Fruit fly (Drosophila melanogaster): ENCODE data around the gene CG17110.

Gene CG17110

DNA sequence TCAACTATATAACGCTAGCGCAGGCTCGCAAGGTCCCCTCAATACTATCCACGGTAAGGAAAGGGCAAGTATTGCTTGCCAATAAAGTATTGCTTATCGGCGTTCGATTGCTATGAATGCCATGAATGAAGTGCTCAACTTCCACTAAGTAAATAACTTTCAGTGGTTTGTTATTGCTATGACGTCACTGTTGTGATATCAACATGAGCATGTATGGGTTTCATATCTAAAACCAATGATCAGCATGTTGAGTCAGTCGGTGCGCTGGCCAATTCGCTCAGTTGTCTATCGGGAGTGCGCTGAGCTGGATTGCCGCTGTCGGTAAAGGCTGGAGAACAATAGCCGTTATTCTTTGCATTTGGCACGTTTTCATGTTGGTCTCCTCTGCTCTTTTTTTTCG is 29.4 kb downstream of the CG17110 start:
- TF ChIP-seq N (GFP tag; optimal IDR thresholded peaks at IDR 0.05): no peak
- no peak for TF ChIP-seq rgr (GFP tag; optimal IDR thresholded peaks at IDR 0.05)
- TF ChIP-seq ey (GFP tag; optimal IDR thresholded peaks at IDR 0.05): no peak
- TF ChIP-seq sv (GFP tag; optimal IDR thresholded peaks at IDR 0.05): no peak
- TF ChIP-seq foxo (GFP tag; optimal IDR thresholded peaks at IDR 0.05): no peak
- no peak for TF ChIP-seq Mio (GFP tag; optimal IDR thresholded peaks at IDR 0.05)
- TF ChIP-seq Hr78 (GFP tag; optimal IDR thresholded peaks at IDR 0.05): no peak
- TF ChIP-seq tai (GFP tag; optimal IDR thresholded peaks at IDR 0.05): no peak
- TF ChIP-seq woc (GFP tag; optimal IDR thresholded peaks at IDR 0.05): no peak
- no peak for TF ChIP-seq sage (GFP tag; optimal IDR thresholded peaks at IDR 0.05)
- no peak for TF ChIP-seq Abd-B (GFP tag; optimal IDR thresholded peaks at IDR 0.05)
- TF ChIP-seq usp (GFP tag; optimal IDR thresholded peaks at IDR 0.05): no peak
- TF ChIP-seq Myc (optimal IDR thresholded peaks at IDR 0.05): no peak
- no peak for TF ChIP-seq CG32264 (GFP tag; optimal IDR thresholded peaks at IDR 0.05)
- TF ChIP-seq jim (GFP tag; optimal IDR thresholded peaks at IDR 0.05): no peak
- no peak for TF ChIP-seq Dfd (GFP tag; optimal IDR thresholded peaks at IDR 0.05)

DNA sequence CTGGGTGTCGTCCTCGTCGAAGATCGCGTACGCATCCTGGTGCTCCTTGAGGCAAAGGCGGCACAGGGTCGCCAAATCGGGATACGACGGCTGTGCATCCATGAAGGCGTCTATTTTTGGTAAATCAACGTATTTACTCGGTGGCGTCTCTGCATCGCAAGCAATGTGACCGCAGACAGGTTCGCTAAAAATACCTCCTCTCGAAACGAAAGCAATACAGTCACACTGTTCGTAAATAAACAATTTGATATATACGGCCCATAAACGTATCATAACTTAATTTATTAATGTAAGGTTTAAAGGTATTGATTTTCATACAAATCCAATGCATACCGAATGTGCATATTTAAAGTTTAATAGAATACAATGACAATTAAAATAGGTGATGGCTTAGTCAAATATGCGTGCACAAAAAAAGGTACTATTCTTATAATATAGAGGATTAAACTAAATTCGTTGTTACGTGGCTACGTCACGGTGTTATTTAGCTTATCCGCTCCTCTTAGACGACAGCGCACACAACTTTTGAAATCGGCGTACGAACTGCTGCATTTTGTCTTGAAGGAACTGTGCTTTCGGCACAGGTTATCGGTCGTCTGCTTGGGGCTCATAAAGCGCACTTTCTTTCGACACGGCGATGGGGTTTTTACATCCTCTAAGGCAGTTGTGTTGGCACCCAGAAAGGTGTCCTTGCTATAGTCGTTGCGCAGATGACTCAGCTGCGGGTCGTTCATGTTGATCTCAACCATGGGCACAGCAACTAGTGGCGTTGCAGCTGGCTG is 34.9 kb downstream of the CG17110 start, which contains the start of gene CG31365:
Gene CG31365, minus strand, starts transcription at position 182 of the 782 bp plus-strand sequence.
- no peak for TF ChIP-seq Hnf4 (GFP tag; optimal IDR thresholded peaks at IDR 0.05)
- TF ChIP-seq usp (GFP tag; optimal IDR thresholded peaks at IDR 0.05): no peak
- TF ChIP-seq brk (GFP tag; optimal IDR thresholded peaks at IDR 0.05): no peak
- no peak for TF ChIP-seq Rel (GFP tag; optimal IDR thresholded peaks at IDR 0.05)
- peak; percentile 52 for TF ChIP-seq Rel (tag; optimal IDR thresholded peaks at IDR 0.05)
- TF ChIP-seq Sp1 (GFP tag; optimal IDR thresholded peaks at IDR 0.05): peak; percentile 47
- peak; percentile 31 for TF ChIP-seq rgr (GFP tag; optimal IDR thresholded peaks at IDR 0.05)
- no peak for TF ChIP-seq Hr78 (GFP tag; optimal IDR thresholded peaks at IDR 0.05)

DNA sequence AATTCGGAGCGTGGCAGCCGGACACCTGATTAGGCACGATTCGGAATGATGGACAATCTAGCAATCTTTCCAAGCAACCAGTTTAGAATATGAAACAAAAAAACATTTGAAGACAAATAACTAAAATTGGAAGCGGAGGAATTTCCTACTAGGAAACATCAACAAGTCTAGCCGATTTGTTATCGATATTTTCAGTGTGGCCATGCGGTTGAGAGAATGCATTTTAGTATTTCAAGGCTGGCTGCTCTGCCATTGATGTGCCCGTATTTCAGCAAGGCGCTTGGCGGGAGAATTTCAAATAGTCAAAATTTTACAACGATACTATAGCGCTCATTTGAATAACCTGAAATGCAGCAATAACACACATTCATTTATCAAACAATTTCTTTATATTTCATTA is 36.3 kb downstream of the CG17110 start, which contains the start of gene CG31457:
Gene CG31457, minus strand, starts transcription at position 186 of the 400 bp plus-strand sequence.
- TF ChIP-seq sv (GFP tag; optimal IDR thresholded peaks at IDR 0.05) (no peak), h (GFP tag; optimal IDR thresholded peaks at IDR 0.05) (peak; percentile 7), ey (GFP tag; optimal IDR thresholded peaks at IDR 0.05) (peak; percentile 10), Rel (GFP tag; optimal IDR thresholded peaks at IDR 0.05) (no peak), Rel (tag; optimal IDR thresholded peaks at IDR 0.05) (peak; percentile 45)

DNA sequence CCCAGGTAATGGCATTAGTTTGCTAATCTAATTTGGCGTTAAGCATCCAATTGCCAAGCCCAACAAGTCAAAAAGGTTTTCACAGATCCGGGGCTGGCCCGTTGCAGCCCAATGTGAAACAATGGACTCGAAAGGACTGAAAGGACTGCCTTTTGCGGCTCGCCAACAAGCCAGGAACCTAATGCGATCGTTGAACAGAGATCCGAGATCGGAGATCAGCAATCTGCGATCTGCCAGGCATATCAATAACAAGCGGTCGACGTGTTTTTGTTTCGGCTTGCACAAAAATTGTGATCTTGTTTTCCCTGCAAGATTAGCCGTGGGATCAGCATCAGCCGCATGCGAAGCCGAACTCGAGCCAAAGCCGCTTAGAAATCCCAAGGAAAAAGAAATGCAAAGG is 38.1 kb downstream of the CG17110 start:
- TF ChIP-seq Abd-B (GFP tag; optimal IDR thresholded peaks at IDR 0.05) (no peak), Dif (GFP tag; optimal IDR thresholded peaks at IDR 0.05; ENCODE audit: partially characterized antibody) (no peak), Dfd (GFP tag; optimal IDR thresholded peaks at IDR 0.05) (no peak), Vsx2 (GFP tag; optimal IDR thresholded peaks at IDR 0.05; ENCODE audit: partially characterized antibody) (no peak), foxo (GFP tag; optimal IDR thresholded peaks at IDR 0.05) (no peak), Hr83 (GFP tag; optimal IDR thresholded peaks at IDR 0.05; ENCODE audit: poor library complexity, severe bottlenecking) (no peak), CG9705 (GFP tag; optimal IDR thresholded peaks at IDR 0.05) (no peak), HLH106 (tag; optimal IDR thresholded peaks at IDR 0.05) (no peak), jim (GFP tag; optimal IDR thresholded peaks at IDR 0.05) (no peak), Rel (GFP tag; optimal IDR thresholded peaks at IDR 0.05) (no peak), Rel (tag; optimal IDR thresholded peaks at IDR 0.05) (no peak), Myc (optimal IDR thresholded peaks at IDR 0.05) (no peak)

DNA sequence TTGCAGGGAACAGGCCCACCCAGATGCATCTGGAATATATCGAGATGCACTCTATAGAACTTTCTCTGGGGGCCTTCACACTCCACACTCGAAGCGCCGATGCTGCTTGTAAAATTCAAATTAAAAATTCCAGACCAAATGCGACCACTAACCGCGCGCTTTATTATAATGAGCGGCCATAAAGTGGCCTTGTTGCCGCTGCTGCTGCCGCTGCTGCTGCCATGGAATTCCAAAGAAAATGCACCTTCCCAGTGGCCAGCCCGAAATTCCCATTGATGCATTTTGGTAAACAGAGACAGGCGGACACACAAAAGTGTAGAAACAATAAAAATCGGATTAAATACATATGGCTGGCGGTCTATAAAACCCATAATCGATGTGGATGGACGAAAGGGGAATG is 38.7 kb downstream of the CG17110 start:
- TF ChIP-seq h (GFP tag; optimal IDR thresholded peaks at IDR 0.05) (no peak), Vsx2 (GFP tag; optimal IDR thresholded peaks at IDR 0.05; ENCODE audit: partially characterized antibody) (no peak), usp (GFP tag; optimal IDR thresholded peaks at IDR 0.05) (no peak), Hnf4 (GFP tag; optimal IDR thresholded peaks at IDR 0.05) (no peak), CrebA (GFP tag; optimal IDR thresholded peaks at IDR 0.05; ENCODE audit: borderline replicate concordance) (no peak), HLH106 (tag; optimal IDR thresholded peaks at IDR 0.05) (no peak), ey (GFP tag; optimal IDR thresholded peaks at IDR 0.05) (no peak), Rel (GFP tag; optimal IDR thresholded peaks at IDR 0.05) (no peak), Rel (tag; optimal IDR thresholded peaks at IDR 0.05) (no peak), sv (GFP tag; optimal IDR thresholded peaks at IDR 0.05) (no peak), OdsH (GFP tag; optimal IDR thresholded peaks at IDR 0.05) (no peak)

Measured in whole organism, wandering third instar larva.